Worm (Caenorhabditis elegans) whole organism, young adult: Measurements from ENCODE around the gene C56G2.5.

Experiments used
- B0035.1 ChIP-seq: sonication (generic microtip); optimal IDR thresholded peaks from 2 replicates; lab custom pipeline; 2016; ENCODE audit warnings: missing genetic modification characterization, mild to moderate bottlenecking, missing compliant biosample characterization, missing genotype, missing genetic modification reagents
- B0261.1 ChIP-seq: sonication (generic microtip); optimal IDR thresholded peaks from 2 replicates; lab custom pipeline; 2016; ENCODE audit warnings: mild to moderate bottlenecking, missing genetic modification characterization, moderate library complexity, missing compliant biosample characterization
- D2030.7 ChIP-seq: fragments of 200-800 bp; sonication (Bioruptor generic); IDR thresholded peaks from 2 replicates; pipeline ENCODE4 v1.3.6; 2022; ENCODE audit warnings: missing genetic modification reagents, missing genetic modification characterization, missing compliant biosample characterization
- F10E7.11 ChIP-seq: sonication (generic microtip); optimal IDR thresholded peaks from 2 replicates; lab custom pipeline; 2017; ENCODE audit warnings: mild to moderate bottlenecking, missing genetic modification characterization, moderate library complexity, missing compliant biosample characterization
- F23B12.7 ChIP-seq: sonication (generic microtip); optimal IDR thresholded peaks from 2 replicates; lab custom pipeline; 2017; ENCODE audit warnings: missing genetic modification characterization, mild to moderate bottlenecking, missing compliant biosample characterization, antibody characterized with exemption, moderate library complexity; ENCODE audit not compliant: insufficient read depth
- F37B4.10 ChIP-seq: fragments of 200-800 bp; sonication (Bioruptor generic); IDR thresholded peaks from 2 replicates; pipeline ENCODE4 v1.3.6; 2022; ENCODE audit warnings: missing genetic modification characterization, missing compliant biosample characterization
- F57A8.1 ChIP-seq: fragments of 200-800 bp; sonication (Bioruptor generic); optimal IDR thresholded peaks from 2 replicates; lab custom pipeline; 2018; ENCODE audit warnings: mild to moderate bottlenecking, missing genetic modification characterization, moderate library complexity, missing compliant biosample characterization
- F57C9.4 ChIP-seq: sonication (generic microtip); optimal IDR thresholded peaks from 2 replicates; lab custom pipeline; 2017; ENCODE audit warnings: mild to moderate bottlenecking, missing genetic modification characterization, missing compliant biosample characterization
- Y79H2A.3 ChIP-seq: fragments of 200-800 bp; sonication (Bioruptor generic); conservative IDR thresholded peaks from 2 replicates; pipeline ENCODE4 v1.3.6; 2022; ENCODE audit warnings: missing genetic modification reagents, missing genetic modification characterization, missing compliant biosample characterization
- Y95B8A.8 ChIP-seq: fragments of 200-800 bp; sonication (Bioruptor generic); IDR thresholded peaks from 2 replicates; pipeline ENCODE4 v1.3.6; 2022; ENCODE audit warnings: missing genetic modification reagents, missing genetic modification characterization, missing compliant biosample characterization
- ZK185.1 ChIP-seq: sonication (generic microtip); optimal IDR thresholded peaks from 2 replicates; lab custom pipeline; 2016; ENCODE audit warnings: mild to moderate bottlenecking, missing genetic modification characterization, missing compliant biosample characterization; ENCODE audit not compliant: poor library complexity, severe bottlenecking
- athp-1 ChIP-seq: sonication (generic microtip); optimal IDR thresholded peaks from 2 replicates; lab custom pipeline; 2017; ENCODE audit warnings: mild to moderate bottlenecking, missing genetic modification characterization, missing compliant biosample characterization
- attf-3 ChIP-seq: fragments of 200-800 bp; sonication (Bioruptor generic); conservative IDR thresholded peaks from 2 replicates; pipeline ENCODE4 v1.3.6; 2022; ENCODE audit warnings: missing genetic modification reagents, missing genetic modification characterization, missing compliant biosample characterization
- attf-6 ChIP-seq: fragments of 200-800 bp; sonication (Bioruptor generic); IDR thresholded peaks from 2 replicates; pipeline ENCODE4 v1.3.6; 2022; ENCODE audit warnings: missing genetic modification reagents, missing genetic modification characterization, missing compliant biosample characterization
- bed-1 ChIP-seq: fragments of 200-800 bp; sonication (Bioruptor generic); IDR thresholded peaks from 2 replicates; pipeline ENCODE4 v1.3.6; 2022; ENCODE audit warnings: missing genetic modification reagents, missing genetic modification characterization, missing compliant biosample characterization
- cebp-1 ChIP-seq, 2 experiments: fragments of 200-800 bp in 1 of 2; sonication (Bioruptor generic) in 1 of 2; sonication (generic microtip) in 1 of 2; IDR thresholded peaks in 1 of 2; optimal IDR thresholded peaks in 1 of 2; 2 replicates each; pipeline versions ENCODE4 v1.3.6 to Lab custom; 2017 to 2022; ENCODE audit warnings: missing compliant biosample characterization in 2 of 2, missing genetic modification characterization in 2 of 2, mild to moderate bottlenecking in 1 of 2, missing genetic modification reagents in 1 of 2, moderate library complexity in 1 of 2
- cebp-2 ChIP-seq: fragments of 200-800 bp; sonication (Bioruptor generic); IDR thresholded peaks from 2 replicates; pipeline ENCODE4 v1.3.6; 2022; ENCODE audit warnings: missing genetic modification characterization, missing compliant biosample characterization
- ceh-100 ChIP-seq: fragments of 200-800 bp; sonication (Bioruptor generic); IDR thresholded peaks from 2 replicates; pipeline ENCODE4 v1.3.6; 2022; ENCODE audit warnings: missing genetic modification reagents, missing genetic modification characterization, missing compliant biosample characterization
- ceh-27 ChIP-seq: fragments of 200-800 bp; sonication (Bioruptor generic); optimal IDR thresholded peaks from 2 replicates; lab custom pipeline; 2018; ENCODE audit warnings: mild to moderate bottlenecking, missing genetic modification characterization, moderate library complexity, missing compliant biosample characterization
- ceh-58 ChIP-seq: fragments of 200-800 bp; sonication (Bioruptor generic); IDR thresholded peaks from 2 replicates; pipeline ENCODE4 v1.3.6; 2022; ENCODE audit warnings: missing genetic modification characterization, missing compliant biosample characterization
- ceh-79 ChIP-seq: sonication (generic microtip); optimal IDR thresholded peaks from 2 replicates; lab custom pipeline; 2017; ENCODE audit warnings: mild to moderate bottlenecking, missing genetic modification characterization, missing compliant biosample characterization
- ceh-91 ChIP-seq: fragments of 200-800 bp; sonication (Bioruptor generic); IDR thresholded peaks from 2 replicates; pipeline ENCODE4 v1.3.6; 2022; ENCODE audit warnings: missing genetic modification reagents, missing genetic modification characterization, missing compliant biosample characterization
- chd-7 ChIP-seq: sonication (generic microtip); optimal IDR thresholded peaks from 2 replicates; lab custom pipeline; 2016; ENCODE audit warnings: mild to moderate bottlenecking, missing genetic modification characterization, moderate library complexity, missing compliant biosample characterization
- dox-1 ChIP-seq: fragments of 200-800 bp; sonication (Bioruptor generic); IDR thresholded peaks from 2 replicates; pipeline ENCODE4 v1.3.6; 2022; ENCODE audit warnings: missing genetic modification reagents, missing genetic modification characterization, missing compliant biosample characterization
- dpff-1 ChIP-seq: sonication (generic microtip); optimal IDR thresholded peaks from 2 replicates; lab custom pipeline; 2017; ENCODE audit warnings: mild to moderate bottlenecking, missing genetic modification characterization, missing compliant biosample characterization
- dpl-1 ChIP-seq: fragments of 150-350 bp; optimal IDR thresholded peaks from 2 replicates; lab custom pipeline; 2014; ENCODE audit warnings: missing biosample characterization, missing genetic modification reagents, missing genetic modification characterization
- efl-1 ChIP-seq: fragments of 150-350 bp; optimal IDR thresholded peaks from 2 replicates; lab custom pipeline; 2014; ENCODE audit warnings: missing biosample characterization, missing genetic modification reagents, missing genetic modification characterization
- egl-44 ChIP-seq: fragments of 200-800 bp; sonication (Bioruptor generic); IDR thresholded peaks from 2 replicates; pipeline ENCODE4 v1.3.6; 2022; ENCODE audit warnings: missing genetic modification reagents, missing genetic modification characterization, missing compliant biosample characterization
- ekl-4 ChIP-seq: fragments of 200-800 bp; sonication (Bioruptor generic); IDR thresholded peaks from 2 replicates; pipeline ENCODE4 v1.3.6; 2022; ENCODE audit warnings: missing genetic modification reagents, missing genetic modification characterization, missing compliant biosample characterization
- gei-17 ChIP-seq: fragments of 200-800 bp; sonication (Bioruptor generic); optimal IDR thresholded peaks from 2 replicates; lab custom pipeline; 2018; ENCODE audit warnings: mild to moderate bottlenecking, missing genetic modification characterization, missing compliant biosample characterization
- hmg-1.2 ChIP-seq: fragments of 200-800 bp; sonication (Bioruptor generic); IDR thresholded peaks from 2 replicates; pipeline ENCODE4 v1.3.6; 2022; ENCODE audit warnings: missing genetic modification reagents, missing genetic modification characterization, missing compliant biosample characterization
- lag-1 ChIP-seq: fragments of 200-800 bp; sonication (Bioruptor generic); IDR thresholded peaks from 2 replicates; pipeline ENCODE4 v1.3.6; 2022; ENCODE audit warnings: missing genetic modification reagents, missing genetic modification characterization, missing compliant biosample characterization
- lin-40 ChIP-seq: sonication (generic microtip); optimal IDR thresholded peaks from 2 replicates; lab custom pipeline; 2016; ENCODE audit warnings: missing genetic modification characterization, mild to moderate bottlenecking, missing compliant biosample characterization, missing genotype, missing genetic modification reagents
- lsy-27 ChIP-seq: sonication (generic microtip); optimal IDR thresholded peaks from 2 replicates; lab custom pipeline; 2017; ENCODE audit warnings: missing genetic modification characterization, mild to moderate bottlenecking, missing compliant biosample characterization, antibody characterized with exemption, missing genotype, borderline replicate concordance; ENCODE audit not compliant: insufficient read depth
- madf-3 ChIP-seq: fragments of 200-800 bp; sonication (Bioruptor generic); IDR thresholded peaks from 2 replicates; pipeline ENCODE4 v1.3.6; 2022; ENCODE audit warnings: missing genetic modification reagents, missing genetic modification characterization, missing compliant biosample characterization
- madf-8 ChIP-seq: fragments of 200-800 bp; sonication (Bioruptor generic); conservative IDR thresholded peaks from 2 replicates; pipeline ENCODE4 v1.3.6; 2022; ENCODE audit warnings: missing genetic modification reagents, missing genetic modification characterization, missing compliant biosample characterization
- mcd-1 ChIP-seq: fragments of 200-800 bp; sonication (Bioruptor generic); IDR thresholded peaks from 2 replicates; pipeline ENCODE4 v1.3.6; 2022; ENCODE audit warnings: missing genetic modification reagents, missing genetic modification characterization, missing compliant biosample characterization
- mel-28 ChIP-seq: sonication (generic microtip); optimal IDR thresholded peaks from 2 replicates; lab custom pipeline; 2016; ENCODE audit warnings: borderline replicate concordance, mild to moderate bottlenecking, missing genetic modification characterization, missing compliant biosample characterization
- nhr-120 ChIP-seq: fragments of 200-800 bp; sonication (Bioruptor generic); IDR thresholded peaks from 2 replicates; pipeline ENCODE4 v1.3.6; 2022; ENCODE audit warnings: missing genetic modification characterization, missing compliant biosample characterization
- nhr-27 ChIP-seq: fragments of 200-800 bp; sonication (Bioruptor generic); optimal IDR thresholded peaks from 2 replicates; lab custom pipeline; 2018; ENCODE audit warnings: mild to moderate bottlenecking, missing genetic modification characterization, moderate library complexity, missing compliant biosample characterization
- pha-4 ChIP-seq: fragments of 150-350 bp; sonication (generic microtip); optimal IDR thresholded peaks from 2 replicates; lab custom pipeline; 2014; ENCODE audit warnings: missing biosample characterization, missing genetic modification reagents, missing genetic modification characterization
- sea-2 ChIP-seq: fragments of 200-800 bp; sonication (Bioruptor generic); IDR thresholded peaks from 2 replicates; pipeline ENCODE4 v1.3.6; 2022; ENCODE audit warnings: missing genetic modification characterization, missing compliant biosample characterization
- snpc-1.3 ChIP-seq: sonication (generic microtip); optimal IDR thresholded peaks from 2 replicates; lab custom pipeline; 2017; ENCODE audit warnings: missing genetic modification characterization, mild to moderate bottlenecking, missing compliant biosample characterization, antibody characterized with exemption, moderate library complexity, missing genotype, missing genetic modification reagents; ENCODE audit not compliant: insufficient read depth
- snpc-3.4 ChIP-seq: sonication (generic microtip); optimal IDR thresholded peaks from 2 replicates; lab custom pipeline; 2017; ENCODE audit warnings: missing genetic modification characterization, mild to moderate bottlenecking, missing compliant biosample characterization, antibody characterized with exemption, moderate library complexity, missing genotype, missing genetic modification reagents
- somi-1 ChIP-seq: fragments of 200-800 bp; sonication (Bioruptor generic); optimal IDR thresholded peaks from 2 replicates; lab custom pipeline; 2018; ENCODE audit warnings: mild to moderate bottlenecking, missing genetic modification characterization, missing compliant biosample characterization
- tbx-9 ChIP-seq: sonication (generic microtip); optimal IDR thresholded peaks from 2 replicates; lab custom pipeline; 2016; ENCODE audit warnings: borderline replicate concordance, missing genetic modification characterization, inconsistent platforms, missing compliant biosample characterization
- zfh-2 ChIP-seq: fragments of 200-800 bp; sonication (Bioruptor generic); conservative IDR thresholded peaks from 2 replicates; pipeline ENCODE4 v1.3.6; 2022; ENCODE audit warnings: missing genetic modification reagents, missing genetic modification characterization, missing compliant biosample characterization

The C56G2.5 gene

DNA sequence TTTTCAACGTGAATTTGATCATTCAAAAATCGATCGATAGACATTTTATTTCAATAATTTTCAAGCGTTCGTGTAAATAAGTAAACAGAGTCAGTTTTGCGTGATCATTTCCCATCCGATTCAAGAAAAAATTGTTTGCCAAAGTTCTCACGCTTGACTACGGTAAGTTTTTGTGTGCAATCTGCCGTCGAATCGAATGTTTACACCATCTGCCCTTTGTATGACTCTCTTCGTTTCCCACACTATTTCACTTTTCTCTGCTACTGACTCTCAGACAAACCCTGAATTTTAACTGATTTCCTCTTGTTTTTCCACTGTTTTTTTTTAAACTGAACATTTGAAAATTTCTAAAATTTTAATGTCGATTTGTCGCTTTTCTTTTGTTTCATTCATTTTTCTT, 20.7 kb upstream of the C56G2.5 start (continued):
- peak; percentile 63; the same call in 1 of the 2 replicates for TF ChIP-seq mcd-1 (GFP tag; lab: Robert Waterston, UW)
- no peak for TF ChIP-seq egl-44 (GFP tag; lab: Robert Waterston, UW)
- no peak for TF ChIP-seq tbx-9
- no peak for TF ChIP-seq F57A8.1 (GFP tag; lab: Kevin White, UChicago)
- TF ChIP-seq hmg-1.2 (GFP tag; lab: Robert Waterston, UW): peak; percentile 97
- peak; percentile 17 for TF ChIP-seq dpl-1 (GFP tag; lab: Kevin White, UChicago)
- no peak for TF ChIP-seq Y79H2A.3
- TF ChIP-seq lin-40 (tag; lab: Kevin White, UChicago): peak; percentile 76
- TF ChIP-seq B0261.1 (tag; lab: Kevin White, UChicago): no peak
- TF ChIP-seq ekl-4: peak; percentile 80
- TF ChIP-seq madf-3 (GFP tag; lab: Robert Waterston, UW): 0 out of 2 replicates have a peak, but pooled peaks have one; percentile 44
- no peak for TF ChIP-seq Y95B8A.8 (GFP tag; lab: Robert Waterston, UW)
- TF ChIP-seq gei-17: no peak
- peak; percentile 72 for TF ChIP-seq ceh-27 (GFP tag; lab: Kevin White, UChicago)
- TF ChIP-seq ceh-100 (GFP tag; lab: Robert Waterston, UW): 0 out of 2 replicates have a peak, but pooled peaks have one; percentile 15
- no peak for TF ChIP-seq snpc-1.3 (tag; lab: Kevin White, UChicago)
- TF ChIP-seq F23B12.7 (tag; lab: Kevin White, UChicago): peak; percentile 41
- TF ChIP-seq efl-1 (GFP tag; lab: Kevin White, UChicago): peak; percentile 54
- no peak for TF ChIP-seq somi-1 (GFP tag; lab: Kevin White, UChicago)
- TF ChIP-seq nhr-27 (tag; lab: Kevin White, UChicago): no peak
- peak; percentile 47 for TF ChIP-seq chd-7 (tag; lab: Kevin White, UChicago)
- TF ChIP-seq D2030.7 (GFP tag; lab: Robert Waterston, UW): peak; percentile 85
- TF ChIP-seq snpc-3.4 (tag; lab: Kevin White, UChicago): no peak
- peak; percentile 66 for TF ChIP-seq ceh-91 (GFP tag; lab: Robert Waterston, UW)
- TF ChIP-seq attf-3 (GFP tag; lab: Robert Waterston, UW): peak; percentile 58
- no peak for TF ChIP-seq dpff-1 (tag; lab: Kevin White, UChicago)
- no peak for TF ChIP-seq mel-28 (tag; lab: Kevin White, UChicago)
- no peak for TF ChIP-seq attf-6 (GFP tag; lab: Robert Waterston, UW)
- TF ChIP-seq ceh-58 (GFP tag; lab: Robert Waterston, UW): no peak
- TF ChIP-seq cebp-2 (GFP tag; lab: Robert Waterston, UW): no peak
- no peak for TF ChIP-seq lsy-27 (tag; lab: Kevin White, UChicago)
- peak; percentile 69 for TF ChIP-seq athp-1 (tag; lab: Kevin White, UChicago)
- no peak for TF ChIP-seq cebp-1 (GFP tag; IDR thresholded peaks at IDR 0.05; lab: Robert Waterston, UW)
- peak; percentile 74 for TF ChIP-seq cebp-1 (tag; optimal IDR thresholded peaks at IDR 0.05; lab: Kevin White, UChicago)
- no peak for TF ChIP-seq nhr-120 (GFP tag; lab: Robert Waterston, UW)
- no peak for TF ChIP-seq F10E7.11 (tag; lab: Kevin White, UChicago)
- TF ChIP-seq zfh-2 (GFP tag; lab: Robert Waterston, UW): no peak
- TF ChIP-seq F37B4.10: no peak
- TF ChIP-seq pha-4 (tag; lab: Kevin White, UChicago): no peak
- no peak for TF ChIP-seq B0035.1 (tag; lab: Kevin White, UChicago)
- TF ChIP-seq lag-1: no peak
- TF ChIP-seq dox-1 (GFP tag; lab: Robert Waterston, UW): peak; percentile 84
- TF ChIP-seq sea-2: no peak
- TF ChIP-seq ceh-79 (tag; lab: Kevin White, UChicago): no peak
- TF ChIP-seq madf-8 (GFP tag; lab: Robert Waterston, UW): no peak; the same call in 1 of the 2 replicates
- no peak for TF ChIP-seq F57C9.4 (tag; lab: Kevin White, UChicago)
- TF ChIP-seq ZK185.1: peak; percentile 71
- TF ChIP-seq bed-1 (GFP tag; lab: Robert Waterston, UW): no peak
